Worm (Caenorhabditis elegans) whole organism, L4 larva: Measurements from ENCODE around the gene dyf-19.
A peak's percentile ranks its signal among the peaks of the same experiment; 100 is the strongest.

Experiments
- F10B5.3 ChIP-seq: sonication (generic microtip); optimal IDR thresholded peaks from 2 replicates; lab custom pipeline; 2016; ENCODE audit warnings: mild to moderate bottlenecking, missing genetic modification characterization, missing compliant biosample characterization
- F26F4.8 ChIP-seq: fragments of 200-800 bp; sonication (Bioruptor generic); conservative IDR thresholded peaks from 2 replicates; pipeline ENCODE4 v1.3.6; 2022; ENCODE audit warnings: missing genetic modification characterization, missing compliant biosample characterization
- F37D6.2 ChIP-seq: sonication (generic microtip); optimal IDR thresholded peaks from 2 replicates; lab custom pipeline; 2016; ENCODE audit warnings: mild to moderate bottlenecking, missing genetic modification characterization, missing compliant biosample characterization
- F44E2.7 ChIP-seq: fragments of 200-800 bp; sonication (Bioruptor generic); IDR thresholded peaks from 2 replicates; pipeline ENCODE4 v2.1.2; 2022; ENCODE audit warnings: missing genetic modification characterization, missing compliant biosample characterization
- T26A8.4 ChIP-seq: fragments of 200-800 bp; sonication (Bioruptor generic); IDR thresholded peaks from 2 replicates; pipeline ENCODE4 v1.3.6; 2022; ENCODE audit warnings: missing genetic modification characterization, missing compliant biosample characterization
- Y105C5A.15 ChIP-seq: fragments of 200-800 bp; sonication (Bioruptor generic); IDR thresholded peaks from 2 replicates; pipeline ENCODE4 v1.3.6; 2022; ENCODE audit warnings: missing genetic modification characterization, missing compliant biosample characterization
- Y5F2A.4 ChIP-seq: fragments of 200-800 bp; sonication (Bioruptor generic); optimal IDR thresholded peaks from 2 replicates; lab custom pipeline; 2018; ENCODE audit warnings: mild to moderate bottlenecking, missing genetic modification characterization, missing compliant biosample characterization
- Y75B8A.6 ChIP-seq: fragments of 200-800 bp; sonication (Bioruptor generic); IDR thresholded peaks from 2 replicates; pipeline ENCODE4 v1.3.6; 2022; ENCODE audit warnings: missing genetic modification reagents, missing genetic modification characterization, missing compliant biosample characterization
- ZK546.5 ChIP-seq, 2 experiments: sonication (generic microtip); optimal IDR thresholded peaks; 2 replicates each; lab custom pipeline; 2017; ENCODE audit warnings: missing biosample characterization in 2 of 2, missing genetic modification characterization in 2 of 2
- aha-1 ChIP-seq: fragments of 150-350 bp; peaks from one replicate; lab custom pipeline; 2014; ENCODE audit warnings: missing biosample characterization, missing genetic modification characterization
- ama-1 ChIP-seq: fragments of 150-350 bp; optimal IDR thresholded peaks from 2 replicates; lab custom pipeline; 2014; ENCODE audit warnings: inconsistent platforms, mixed read lengths
- arid-1 ChIP-seq: fragments of 200-800 bp; sonication (Bioruptor generic); conservative IDR thresholded peaks from 2 replicates; pipeline ENCODE4 v1.3.6; 2022; ENCODE audit warnings: missing genetic modification reagents, missing genetic modification characterization, missing compliant biosample characterization
- attf-4 ChIP-seq: sonication (generic microtip); optimal IDR thresholded peaks from 3 replicates; lab custom pipeline; 2017; ENCODE audit warnings: missing biosample characterization, missing genetic modification characterization
- cey-2 ChIP-seq: sonication (generic microtip); optimal IDR thresholded peaks from 3 replicates; lab custom pipeline; 2017; ENCODE audit warnings: missing genetic modification characterization, mild to moderate bottlenecking, missing compliant biosample characterization, antibody characterized with exemption, borderline replicate concordance; ENCODE audit not compliant: insufficient read depth
- ctbp-1 ChIP-seq: fragments of 200-800 bp; sonication (Bioruptor generic); IDR thresholded peaks from 2 replicates; pipeline ENCODE4 v1.3.6; 2022; ENCODE audit warnings: missing genetic modification reagents, missing genetic modification characterization, missing compliant biosample characterization
- daf-12 ChIP-seq: fragments of 150-350 bp; optimal IDR thresholded peaks from 2 replicates; lab custom pipeline; 2014; ENCODE audit warnings: missing biosample characterization, missing genetic modification reagents, missing genetic modification characterization
- dmd-6 ChIP-seq: fragments of 200-800 bp; sonication (Bioruptor generic); IDR thresholded peaks from 2 replicates; pipeline ENCODE4 v1.3.6; 2022; ENCODE audit warnings: missing genetic modification reagents, missing genetic modification characterization, missing compliant biosample characterization
- dmd-8 ChIP-seq: fragments of 200-800 bp; sonication (Bioruptor generic); IDR thresholded peaks from 2 replicates; pipeline ENCODE4 v1.3.6; 2022; ENCODE audit warnings: missing genetic modification characterization, missing compliant biosample characterization
- duxl-1 ChIP-seq: sonication (generic microtip); optimal IDR thresholded peaks from 2 replicates; lab custom pipeline; 2016; ENCODE audit warnings: mild to moderate bottlenecking, missing genetic modification characterization, moderate library complexity, missing compliant biosample characterization; ENCODE audit not compliant: poor library complexity
- egl-43 ChIP-seq: fragments of 200-800 bp; sonication (Bioruptor generic); IDR thresholded peaks from 2 replicates; pipeline ENCODE4 v1.3.6; 2022; ENCODE audit warnings: missing genetic modification reagents, missing genetic modification characterization, missing compliant biosample characterization
- fos-1 ChIP-seq: fragments of 150-350 bp; optimal IDR thresholded peaks from 2 replicates; lab custom pipeline; 2014; ENCODE audit warnings: missing biosample characterization, missing genetic modification characterization
- hif-1 ChIP-seq, 2 experiments: sonication (generic microtip); optimal IDR thresholded peaks; 2 replicates each; lab custom pipeline; 2016 to 2017; ENCODE audit warnings: missing compliant biosample characterization in 2 of 2, missing genetic modification characterization in 2 of 2, missing genetic modification reagents in 2 of 2, missing genotype in 2 of 2, mild to moderate bottlenecking in 1 of 2
- hlh-11 ChIP-seq: fragments of 200-800 bp; sonication (Bioruptor generic); optimal IDR thresholded peaks from 2 replicates; lab custom pipeline; 2018; ENCODE audit warnings: mild to moderate bottlenecking, missing genetic modification characterization, missing compliant biosample characterization
- hmg-1.1 ChIP-seq: fragments of 200-800 bp; sonication (Bioruptor generic); IDR thresholded peaks from 2 replicates; pipeline ENCODE4 v1.3.6; 2022; ENCODE audit warnings: missing genetic modification reagents, missing genetic modification characterization, missing compliant biosample characterization
- lim-7 ChIP-seq: fragments of 200-800 bp; sonication (Bioruptor generic); IDR thresholded peaks from 2 replicates; pipeline ENCODE4 v1.3.6; 2022; ENCODE audit warnings: missing genetic modification characterization, missing compliant biosample characterization
- lin-13 ChIP-seq: fragments of 150-350 bp; optimal IDR thresholded peaks from 2 replicates; lab custom pipeline; 2014; ENCODE audit warnings: missing biosample characterization, missing genetic modification reagents, missing genetic modification characterization
- lin-29 ChIP-seq: fragments of 200-800 bp; sonication (Bioruptor generic); IDR thresholded peaks from 2 replicates; pipeline ENCODE4 v1.3.6; 2022; ENCODE audit warnings: missing genetic modification reagents, missing genetic modification characterization, missing compliant biosample characterization
- lir-3 ChIP-seq: sonication (generic microtip); optimal IDR thresholded peaks from 2 replicates; lab custom pipeline; 2016; ENCODE audit warnings: mild to moderate bottlenecking, missing genetic modification characterization, missing compliant biosample characterization
- mdt-29 ChIP-seq: fragments of 200-800 bp; sonication (Bioruptor generic); IDR thresholded peaks from 2 replicates; pipeline ENCODE4 v1.3.6; 2022; ENCODE audit warnings: missing genetic modification reagents, missing genetic modification characterization, missing compliant biosample characterization
- nhr-25 ChIP-seq: sonication (generic microtip); optimal IDR thresholded peaks from 2 replicates; lab custom pipeline; 2017; ENCODE audit warnings: missing genetic modification characterization, mild to moderate bottlenecking, missing compliant biosample characterization, antibody characterized with exemption, moderate library complexity, borderline replicate concordance; ENCODE audit not compliant: insufficient read depth
- nhr-28 ChIP-seq: fragments of 150-350 bp; optimal IDR thresholded peaks from 2 replicates; lab custom pipeline; 2014; ENCODE audit warnings: missing biosample characterization, missing genetic modification characterization
- nhr-42 ChIP-seq: fragments of 200-800 bp; sonication (Bioruptor generic); IDR thresholded peaks from 2 replicates; pipeline ENCODE4 v1.3.6; 2022; ENCODE audit warnings: missing genetic modification characterization, missing compliant biosample characterization
- nhr-48 ChIP-seq: sonication (generic microtip); optimal IDR thresholded peaks from 2 replicates; lab custom pipeline; 2016; ENCODE audit warnings: mild to moderate bottlenecking, missing genetic modification characterization, missing compliant biosample characterization
- nhr-76 ChIP-seq: fragments of 150-350 bp; optimal IDR thresholded peaks from 2 replicates; lab custom pipeline; 2014; ENCODE audit warnings: missing biosample characterization, missing genetic modification characterization
- nhr-77 ChIP-seq: fragments of 150-350 bp; optimal IDR thresholded peaks from 2 replicates; lab custom pipeline; 2014; ENCODE audit warnings: missing biosample characterization, missing genetic modification characterization
- php-3 ChIP-seq: fragments of 200-800 bp; sonication (Bioruptor generic); IDR thresholded peaks from 2 replicates; pipeline ENCODE4 v1.3.6; 2022; ENCODE audit warnings: missing genetic modification reagents, missing genetic modification characterization, missing compliant biosample characterization
- rbr-2 ChIP-seq: sonication (generic microtip); optimal IDR thresholded peaks from 2 replicates; lab custom pipeline; 2016; ENCODE audit warnings: missing genotype, missing genetic modification characterization, missing compliant biosample characterization
- set-16 ChIP-seq: fragments of 200-800 bp; sonication (Bioruptor generic); IDR thresholded peaks from 2 replicates; pipeline ENCODE4 v1.3.6; 2022; ENCODE audit warnings: missing genetic modification reagents, missing genetic modification characterization, missing compliant biosample characterization
- snpc-1.2 ChIP-seq: fragments of 200-800 bp; sonication (Bioruptor generic); IDR thresholded peaks from 2 replicates; pipeline ENCODE4 v1.3.6; 2022; ENCODE audit warnings: missing genetic modification reagents, missing genetic modification characterization, missing compliant biosample characterization
- snpc-4 ChIP-seq: fragments of 150-350 bp; optimal IDR thresholded peaks from 2 replicates; lab custom pipeline; 2014; ENCODE audit warnings: missing biosample characterization, missing genetic modification characterization
- unc-62 ChIP-seq, 3 experiments: fragments of 150-350 bp in 1 of 3; sonication (generic microtip); optimal IDR thresholded peaks in 2 of 3; peaks in 1 of 3; 1 replicate in 1 of 3; 2 replicates in 2 of 3; lab custom pipeline; 2014 to 2017; ENCODE audit warnings: missing biosample characterization in 3 of 3, missing genetic modification characterization in 3 of 3, missing genetic modification reagents in 3 of 3, missing genotype in 1 of 3
- zip-11 ChIP-seq: fragments of 200-800 bp; sonication (Bioruptor generic); IDR thresholded peaks from 2 replicates; pipeline ENCODE4 v1.3.6; 2022; ENCODE audit warnings: missing genetic modification characterization, missing compliant biosample characterization

dyf-19 gene

DNA sequence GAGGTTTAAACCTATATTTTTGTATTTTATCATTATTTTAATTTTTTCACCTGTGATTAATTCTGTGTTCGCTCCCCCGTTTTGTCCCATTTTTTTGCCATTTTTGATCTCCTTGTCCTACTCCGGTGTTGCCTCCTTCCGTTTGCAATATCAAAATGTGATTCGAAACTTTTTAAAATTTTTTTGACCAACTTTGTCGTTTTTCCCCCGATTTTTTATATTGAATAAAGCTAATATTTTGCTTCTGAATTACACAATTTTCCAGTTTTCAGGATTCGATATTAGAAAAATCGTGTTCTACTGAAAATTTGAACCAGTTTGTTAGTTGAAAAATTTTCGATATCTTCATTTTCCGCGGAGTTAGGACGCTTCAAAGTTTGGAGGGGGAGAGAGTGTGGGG, 19.0 kb upstream of the dyf-19 start, which contains the start of gene nlp-25:
nlp-25 (plus strand) TSS at position 301 of the 400 bp plus-strand sequence.
- TF ChIP-seq F10B5.3 (tag; lab: Kevin White, UChicago) (no peak), nhr-28 (tag; lab: Kevin White, UChicago) (no peak)

DNA sequence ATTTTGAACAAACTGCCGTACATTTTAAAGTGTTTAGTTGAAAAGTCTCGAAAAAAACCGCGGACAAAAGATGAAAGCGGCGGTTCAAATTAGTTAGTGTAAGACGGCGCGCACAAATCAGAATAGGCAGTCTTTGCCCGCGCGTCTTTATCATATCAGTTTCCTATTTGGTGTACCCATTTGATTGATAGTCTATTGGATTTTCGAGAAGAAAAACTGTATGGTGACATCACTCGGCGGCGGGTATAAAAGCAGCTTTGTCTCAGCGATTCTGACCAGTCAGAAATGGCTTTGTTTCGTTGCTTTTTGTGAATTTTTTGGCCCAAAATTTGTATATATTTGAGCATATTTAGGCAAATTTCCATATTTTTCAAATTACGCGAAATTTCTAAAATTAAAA, 16.2 kb upstream of the dyf-19 start:
- TF ChIP-seq nhr-77 (tag; lab: Kevin White, UChicago) (no peak), nhr-48 (tag; lab: Kevin White, UChicago) (peak; percentile 37), ctbp-1 (GFP tag; lab: Robert Waterston, UW) (no peak), nhr-28 (tag; lab: Kevin White, UChicago) (peak; percentile 68), ama-1 (lab: Kevin White, UChicago) (peak; percentile 5), T26A8.4 (GFP tag; lab: Robert Waterston, UW) (0 out of 2 replicates have a peak, but pooled peaks have one; percentile 23), hlh-11 (tag; lab: Kevin White, UChicago) (peak; percentile 21), egl-43 (GFP tag; lab: Robert Waterston, UW) (no peak), daf-12 (no peak)

DNA sequence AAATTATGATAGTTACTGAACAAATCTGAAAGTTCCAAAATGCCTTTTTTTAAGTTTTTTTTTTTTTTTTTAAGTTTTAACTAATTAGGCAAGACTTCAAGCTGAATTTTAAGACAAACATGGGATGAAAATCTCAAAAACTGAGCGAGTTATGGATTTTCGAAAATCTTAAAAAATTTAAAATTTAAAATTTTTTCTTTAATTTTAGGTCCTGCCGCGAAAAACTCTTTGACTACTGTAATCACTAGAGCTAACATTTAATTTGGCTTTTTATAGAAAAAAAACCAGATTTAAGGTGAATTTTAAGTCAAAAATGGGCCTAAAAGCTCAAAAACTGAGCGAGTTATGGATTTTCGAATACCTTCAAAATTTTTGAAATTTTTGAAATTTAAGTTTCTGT, 15.7 kb upstream of the dyf-19 start, which contains the start of gene grsp-1:
grsp-1 (plus strand) TSS at position 301 of the 400 bp plus-strand sequence.
- TF ChIP-seq ZK546.5 (tag; optimal IDR thresholded peaks at IDR 0.05; lab: Kevin White, UChicago) (no peak), lin-29 (no peak), F26F4.8 (GFP tag; lab: Robert Waterston, UW) (no peak), Y105C5A.15 (no peak), dmd-6 (GFP tag; lab: Robert Waterston, UW) (no peak), cey-2 (tag; lab: Kevin White, UChicago) (no peak), Y5F2A.4 (GFP tag; lab: Kevin White, UChicago) (no peak), F44E2.7 (GFP tag; lab: Robert Waterston, UW) (no peak), php-3 (GFP tag; lab: Robert Waterston, UW) (no peak), lir-3 (tag; lab: Kevin White, UChicago) (no peak), F37D6.2 (tag; lab: Kevin White, UChicago) (no peak), nhr-28 (tag; lab: Kevin White, UChicago) (no peak), T26A8.4 (GFP tag; lab: Robert Waterston, UW) (no peak), lin-13 (GFP tag; lab: Kevin White, UChicago) (no peak), unc-62 (GFP tag; optimal IDR thresholded peaks at IDR 0.05 in 1 of 2; lab: Kevin White, UChicago) (no peak), unc-62 (tag; optimal IDR thresholded peaks at IDR 0.05; lab: Kevin White, UChicago) (no peak)

DNA sequence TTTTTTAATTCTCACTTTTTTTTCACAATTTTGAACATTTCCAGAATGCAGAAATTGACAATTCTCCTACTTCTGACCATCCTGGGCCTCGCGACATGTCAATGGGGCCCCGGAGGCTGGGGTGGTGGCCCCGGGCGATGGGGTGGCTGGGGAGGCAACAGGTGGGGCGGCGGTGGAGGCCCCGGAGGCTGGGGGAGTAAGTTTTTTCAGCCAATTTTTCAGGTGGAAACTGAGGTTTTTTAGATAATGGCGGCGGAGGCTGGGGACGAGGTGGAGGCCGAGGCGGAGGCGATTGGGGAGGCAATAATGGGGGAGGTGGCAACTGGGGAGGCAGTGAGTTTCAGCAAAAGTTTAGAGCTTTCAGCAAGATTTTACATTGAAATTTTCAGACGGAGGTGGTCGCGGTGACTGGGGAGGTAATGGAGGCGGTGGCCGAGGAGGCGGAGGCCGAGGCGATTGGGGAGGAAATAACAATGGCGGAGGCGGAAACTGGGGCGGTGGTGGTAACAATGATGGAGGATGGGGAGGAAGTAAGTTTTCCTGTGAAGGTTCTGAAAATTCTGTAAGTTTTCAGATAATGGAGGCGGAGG, 14.6 kb upstream of the dyf-19 start:
- TF ChIP-seq rbr-2, result no peak
- TF ChIP-seq nhr-76, result no peak
- TF ChIP-seq mdt-29, result no peak
- TF ChIP-seq nhr-25 (tag; lab: Kevin White, UChicago), result no peak
- no peak for TF ChIP-seq lin-29
- TF ChIP-seq lim-7, result no peak
- TF ChIP-seq Y75B8A.6 (GFP tag; lab: Robert Waterston, UW), result no peak
- no peak for TF ChIP-seq nhr-28 (tag; lab: Kevin White, UChicago)
- peak; percentile 10 for TF ChIP-seq hlh-11 (tag; lab: Kevin White, UChicago)
- TF ChIP-seq nhr-77 (tag; lab: Kevin White, UChicago), result no peak
- no peak for TF ChIP-seq snpc-1.2 (GFP tag; lab: Robert Waterston, UW)
- TF ChIP-seq duxl-1 (tag; lab: Kevin White, UChicago), result no peak
- no peak for TF ChIP-seq snpc-4 (tag; lab: Kevin White, UChicago)
- peak in 1 of 2 experiments; percentile 15 for TF ChIP-seq hif-1 (tag; optimal IDR thresholded peaks at IDR 0.05; lab: Kevin White, UChicago)
- peak; percentile 98 for TF ChIP-seq set-16 (GFP tag; lab: Robert Waterston, UW)
- TF ChIP-seq php-3 (GFP tag; lab: Robert Waterston, UW), result 0 out of 2 replicates have a peak, but pooled peaks have one; percentile 6
- TF ChIP-seq lir-3 (tag; lab: Kevin White, UChicago), result no peak
- no peak for TF ChIP-seq arid-1
- 0 out of 2 replicates have a peak, but pooled peaks have one; percentile 19 for TF ChIP-seq dmd-8 (GFP tag; lab: Robert Waterston, UW)
- TF ChIP-seq hmg-1.1 (GFP tag; lab: Robert Waterston, UW), result no peak
- no peak for TF ChIP-seq nhr-42 (GFP tag; lab: Robert Waterston, UW)
- TF ChIP-seq zip-11 (GFP tag; lab: Robert Waterston, UW), result no peak
- peak; percentile 84 for TF ChIP-seq aha-1 (tag; lab: Kevin White, UChicago)
- TF ChIP-seq attf-4 (tag; lab: Kevin White, UChicago), result no peak
- TF ChIP-seq fos-1 (tag; lab: Kevin White, UChicago), result no peak
- TF ChIP-seq T26A8.4 (GFP tag; lab: Robert Waterston, UW), result peak; percentile 55; the same call in 1 of the 2 replicates
